Worm (Caenorhabditis elegans) whole organism, L4/young adult: Measurements from ENCODE around the gene K01A11.1.

Experiments
- W03F9.2 ChIP-seq: fragments of 150-350 bp; optimal IDR thresholded peaks from 2 replicates; lab custom pipeline; 2014; ENCODE audit warnings: missing biosample characterization, missing genetic modification characterization
- dao-5 ChIP-seq: sonication (generic microtip); optimal IDR thresholded peaks from 2 replicates; lab custom pipeline; 2016; ENCODE audit warnings: missing genotype, missing genetic modification characterization, moderate library complexity, missing compliant biosample characterization
- him-1 ChIP-seq: sonication (generic microtip); optimal IDR thresholded peaks from 2 replicates; lab custom pipeline; 2016; ENCODE audit warnings: missing genotype, missing genetic modification reagents, missing genetic modification characterization, missing compliant biosample characterization

- TF ChIP-seq him-1 (tag; lab: Kevin White, UChicago) (no peak), dao-5 (tag; lab: Kevin White, UChicago) (no peak), W03F9.2 (no peak)
Measured at ce11 chrIII:3437139-3437538, 5.9 kb upstream of the K01A11.1 start.
